Worm (Caenorhabditis elegans) whole organism, L4 larva: ENCODE data around the gene gcy-22.

Experiments
- D1046.2 ChIP-seq: fragments of 200-800 bp; sonication (Bioruptor generic); IDR thresholded peaks from 2 replicates; pipeline ENCODE4 v1.3.6; 2022; ENCODE audit warnings: missing genetic modification characterization, missing compliant biosample characterization
- F44E2.7 ChIP-seq: fragments of 200-800 bp; sonication (Bioruptor generic); IDR thresholded peaks from 2 replicates; pipeline ENCODE4 v2.1.2; 2022; ENCODE audit warnings: missing genetic modification characterization, missing compliant biosample characterization
- F49E8.2 ChIP-seq: sonication (generic microtip); optimal IDR thresholded peaks from 2 replicates; lab custom pipeline; 2016; ENCODE audit warnings: missing compliant biosample characterization, mild to moderate bottlenecking, missing genetic modification characterization, borderline replicate concordance
- T26A8.4 ChIP-seq: fragments of 200-800 bp; sonication (Bioruptor generic); IDR thresholded peaks from 2 replicates; pipeline ENCODE4 v1.3.6; 2022; ENCODE audit warnings: missing genetic modification characterization, missing compliant biosample characterization
- Y105C5A.15 ChIP-seq: fragments of 200-800 bp; sonication (Bioruptor generic); IDR thresholded peaks from 2 replicates; pipeline ENCODE4 v1.3.6; 2022; ENCODE audit warnings: missing genetic modification characterization, missing compliant biosample characterization
- Y5F2A.4 ChIP-seq: fragments of 200-800 bp; sonication (Bioruptor generic); optimal IDR thresholded peaks from 2 replicates; lab custom pipeline; 2018; ENCODE audit warnings: mild to moderate bottlenecking, missing genetic modification characterization, missing compliant biosample characterization
- Y75B8A.6 ChIP-seq: fragments of 200-800 bp; sonication (Bioruptor generic); IDR thresholded peaks from 2 replicates; pipeline ENCODE4 v1.3.6; 2022; ENCODE audit warnings: missing genetic modification reagents, missing genetic modification characterization, missing compliant biosample characterization
- ZK546.5 ChIP-seq, 2 experiments: sonication (generic microtip); optimal IDR thresholded peaks; 2 replicates each; lab custom pipeline; 2017; ENCODE audit warnings: missing biosample characterization in 2 of 2, missing genetic modification characterization in 2 of 2
- ceh-20 ChIP-seq: fragments of 200-800 bp; sonication (Bioruptor generic); IDR thresholded peaks from 2 replicates; pipeline ENCODE4 v1.3.6; 2022; ENCODE audit warnings: missing genetic modification reagents, missing genetic modification characterization, missing compliant biosample characterization
- ceh-82 ChIP-seq: sonication (generic microtip); optimal IDR thresholded peaks from 2 replicates; lab custom pipeline; 2017; ENCODE audit warnings: missing biosample characterization, missing genetic modification characterization
- ces-1 ChIP-seq: fragments of 150-350 bp; sonication (generic microtip); optimal IDR thresholded peaks from 4 replicates; lab custom pipeline; 2014; ENCODE audit warnings: missing biosample characterization, missing genetic modification reagents, missing genetic modification characterization
- ctbp-1 ChIP-seq: fragments of 200-800 bp; sonication (Bioruptor generic); IDR thresholded peaks from 2 replicates; pipeline ENCODE4 v1.3.6; 2022; ENCODE audit warnings: missing genetic modification reagents, missing genetic modification characterization, missing compliant biosample characterization
- daf-16 ChIP-seq, 3 experiments: sonication (generic microtip); optimal IDR thresholded peaks; 2 replicates each; lab custom pipeline; 2016 to 2017; ENCODE audit warnings: missing genetic modification characterization in 3 of 3, missing genetic modification reagents in 3 of 3, mild to moderate bottlenecking in 2 of 3, missing compliant biosample characterization in 2 of 3, missing biosample characterization in 1 of 3, moderate library complexity in 1 of 3
- dmd-6 ChIP-seq: fragments of 200-800 bp; sonication (Bioruptor generic); IDR thresholded peaks from 2 replicates; pipeline ENCODE4 v1.3.6; 2022; ENCODE audit warnings: missing genetic modification reagents, missing genetic modification characterization, missing compliant biosample characterization
- duxl-1 ChIP-seq: sonication (generic microtip); optimal IDR thresholded peaks from 2 replicates; lab custom pipeline; 2016; ENCODE audit warnings: mild to moderate bottlenecking, missing genetic modification characterization, moderate library complexity, missing compliant biosample characterization; ENCODE audit not compliant: poor library complexity
- dve-1 ChIP-seq: sonication (generic microtip); optimal IDR thresholded peaks from 2 replicates; lab custom pipeline; 2017; ENCODE audit warnings: antibody characterized with exemption, mild to moderate bottlenecking, missing genetic modification characterization, missing compliant biosample characterization; ENCODE audit not compliant: insufficient read depth
- fkh-10 ChIP-seq: fragments of 150-350 bp; optimal IDR thresholded peaks from 2 replicates; lab custom pipeline; 2014; ENCODE audit warnings: missing biosample characterization, missing genetic modification reagents, missing genetic modification characterization
- hlh-30 ChIP-seq: sonication (generic microtip); optimal IDR thresholded peaks from 2 replicates; lab custom pipeline; 2017; ENCODE audit warnings: antibody characterized with exemption, mild to moderate bottlenecking, missing genetic modification characterization, missing compliant biosample characterization; ENCODE audit not compliant: insufficient read depth
- hmg-1.1 ChIP-seq: fragments of 200-800 bp; sonication (Bioruptor generic); IDR thresholded peaks from 2 replicates; pipeline ENCODE4 v1.3.6; 2022; ENCODE audit warnings: missing genetic modification reagents, missing genetic modification characterization, missing compliant biosample characterization
- lin-13 ChIP-seq: fragments of 150-350 bp; optimal IDR thresholded peaks from 2 replicates; lab custom pipeline; 2014; ENCODE audit warnings: missing biosample characterization, missing genetic modification reagents, missing genetic modification characterization
- lin-38 ChIP-seq: fragments of 200-800 bp; sonication (Bioruptor generic); IDR thresholded peaks from 2 replicates; pipeline ENCODE4 v1.3.6; 2022; ENCODE audit warnings: missing genetic modification reagents, missing genetic modification characterization, missing compliant biosample characterization
- mep-1 ChIP-seq: fragments of 150-350 bp; sonication (generic microtip); optimal IDR thresholded peaks from 3 replicates; lab custom pipeline; 2014; ENCODE audit warnings: missing biosample characterization, missing genetic modification characterization
- mes-2 ChIP-seq: sonication (generic microtip); optimal IDR thresholded peaks from 2 replicates; lab custom pipeline; 2016; ENCODE audit warnings: missing genotype, mild to moderate bottlenecking, missing genetic modification characterization, missing compliant biosample characterization; ENCODE audit not compliant: poor library complexity, severe bottlenecking
- mxl-2 ChIP-seq: fragments of 200-800 bp; sonication (Bioruptor generic); conservative IDR thresholded peaks from 2 replicates; pipeline ENCODE4 v1.3.6; 2022; ENCODE audit warnings: missing genetic modification reagents, missing genetic modification characterization, missing compliant biosample characterization
- nhr-237 ChIP-seq: sonication (generic microtip); optimal IDR thresholded peaks from 2 replicates; lab custom pipeline; 2017; ENCODE audit warnings: missing biosample characterization, missing genetic modification characterization
- nhr-28 ChIP-seq: fragments of 150-350 bp; optimal IDR thresholded peaks from 2 replicates; lab custom pipeline; 2014; ENCODE audit warnings: missing biosample characterization, missing genetic modification characterization
- nhr-48 ChIP-seq: sonication (generic microtip); optimal IDR thresholded peaks from 2 replicates; lab custom pipeline; 2016; ENCODE audit warnings: mild to moderate bottlenecking, missing genetic modification characterization, missing compliant biosample characterization
- nhr-77 ChIP-seq: fragments of 150-350 bp; optimal IDR thresholded peaks from 2 replicates; lab custom pipeline; 2014; ENCODE audit warnings: missing biosample characterization, missing genetic modification characterization
- php-3 ChIP-seq: fragments of 200-800 bp; sonication (Bioruptor generic); IDR thresholded peaks from 2 replicates; pipeline ENCODE4 v1.3.6; 2022; ENCODE audit warnings: missing genetic modification reagents, missing genetic modification characterization, missing compliant biosample characterization
- pqm-1 ChIP-seq: sonication (generic microtip); optimal IDR thresholded peaks from 2 replicates; lab custom pipeline; 2017; ENCODE audit warnings: missing biosample characterization, missing genetic modification characterization
- rbr-2 ChIP-seq: sonication (generic microtip); optimal IDR thresholded peaks from 2 replicates; lab custom pipeline; 2016; ENCODE audit warnings: missing genotype, missing genetic modification characterization, missing compliant biosample characterization
- saeg-2 ChIP-seq: fragments of 200-800 bp; sonication (Bioruptor generic); IDR thresholded peaks from 2 replicates; pipeline ENCODE4 v1.3.6; 2022; ENCODE audit warnings: missing genetic modification reagents, missing genetic modification characterization, missing compliant biosample characterization
- sdz-12 ChIP-seq: fragments of 200-800 bp; sonication (Bioruptor generic); optimal IDR thresholded peaks from 2 replicates; lab custom pipeline; 2018; ENCODE audit warnings: mild to moderate bottlenecking, missing genetic modification characterization, missing compliant biosample characterization
- spr-3 ChIP-seq: fragments of 200-800 bp; sonication (Bioruptor generic); optimal IDR thresholded peaks from 2 replicates; lab custom pipeline; 2018; ENCODE audit warnings: mild to moderate bottlenecking, missing genetic modification characterization, missing compliant biosample characterization
- unc-62 ChIP-seq, 3 experiments: fragments of 150-350 bp in 1 of 3; sonication (generic microtip); optimal IDR thresholded peaks in 2 of 3; peaks in 1 of 3; 1 replicate in 1 of 3; 2 replicates in 2 of 3; lab custom pipeline; 2014 to 2017; ENCODE audit warnings: missing biosample characterization in 3 of 3, missing genetic modification characterization in 3 of 3, missing genetic modification reagents in 3 of 3, missing genotype in 1 of 3
- ztf-7 ChIP-seq: fragments of 150-350 bp; optimal IDR thresholded peaks from 2 replicates; lab custom pipeline; 2014; ENCODE audit warnings: missing biosample characterization, missing genetic modification characterization

Gene gcy-22

ce11 chrV:20824962-20825609 is at the start of gene gcy-22, which contains the start of gene grl-14:
TSS of gene gcy-22 (minus strand) at chrV:20825062.
TSS of gene grl-14 (plus strand) at chrV:20825559.
- TF ChIP-seq nhr-77 (no peak), nhr-237 (tag; lab: Kevin White, UChicago) (no peak), ZK546.5 (tag; optimal IDR thresholded peaks at IDR 0.05; lab: Kevin White, UChicago) (no peak), T26A8.4 (GFP tag; lab: Robert Waterston, UW) (no peak), lin-13 (GFP tag; lab: Kevin White, UChicago) (no peak), ctbp-1 (no peak), F44E2.7 (GFP tag; lab: Robert Waterston, UW) (no peak), ceh-82 (tag; lab: Kevin White, UChicago) (no peak), pqm-1 (tag; lab: Kevin White, UChicago) (no peak), php-3 (no peak), rbr-2 (tag; lab: Kevin White, UChicago) (no peak), mxl-2 (GFP tag; lab: Robert Waterston, UW) (no peak)

ce11 chrV:20873144-20873543 is 48.3 kb upstream of the gcy-22 start:
- TF ChIP-seq nhr-28 (no peak), Y5F2A.4 (GFP tag; lab: Kevin White, UChicago) (no peak), mes-2 (tag; lab: Kevin White, UChicago) (no peak), ztf-7 (no peak), F49E8.2 (tag; lab: Kevin White, UChicago) (no peak), hlh-30 (no peak), spr-3 (no peak), lin-38 (no peak), ceh-20 (no peak), Y75B8A.6 (GFP tag; lab: Robert Waterston, UW) (no peak), mep-1 (no peak), fkh-10 (GFP tag; lab: Kevin White, UChicago) (peak; percentile 55), D1046.2 (no peak), ces-1 (GFP tag; lab: Kevin White, UChicago) (peak; percentile 85), sdz-12 (GFP tag; lab: Kevin White, UChicago) (no peak), duxl-1 (tag; lab: Kevin White, UChicago) (no peak)
- TF ChIP-seq, all 104 proteins: peak for 2

DNA sequence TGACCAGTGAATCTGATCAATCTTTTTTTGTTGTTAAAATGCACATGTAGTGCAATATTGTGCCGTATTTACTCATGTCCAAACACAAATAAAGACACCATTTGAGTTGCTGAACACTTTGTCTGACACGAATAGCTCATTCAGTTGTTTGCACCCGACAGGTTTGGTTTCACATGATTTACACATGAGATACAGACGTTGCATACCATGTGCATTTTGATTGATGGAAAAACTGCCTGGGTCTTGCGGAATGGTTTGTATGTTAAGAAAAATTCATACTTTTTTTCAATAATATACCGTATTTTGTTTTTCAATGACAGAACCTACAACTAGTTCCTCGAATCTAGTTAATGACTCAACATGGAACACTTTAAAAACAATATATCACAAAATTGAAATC is 46.3 kb upstream of the gcy-22 start:
- TF ChIP-seq dmd-6 (GFP tag; lab: Robert Waterston, UW) (peak; percentile 67), hlh-30 (peak; percentile 54), hmg-1.1 (GFP tag; lab: Robert Waterston, UW) (no peak), Y105C5A.15 (GFP tag; lab: Robert Waterston, UW) (no peak), dve-1 (tag; lab: Kevin White, UChicago) (peak; percentile 10), unc-62 (GFP tag; optimal IDR thresholded peaks at IDR 0.05 in 1 of 2; lab: Kevin White, UChicago) (peak in 1 of 2 experiments; percentile 81), unc-62 (tag; optimal IDR thresholded peaks at IDR 0.05; lab: Kevin White, UChicago) (no peak), saeg-2 (GFP tag; lab: Robert Waterston, UW) (no peak), nhr-48 (tag; lab: Kevin White, UChicago) (peak; percentile 35), daf-16 (GFP tag; optimal IDR thresholded peaks at IDR 0.05; lab: Kevin White, UChicago) (no peak), daf-16 (tag; optimal IDR thresholded peaks at IDR 0.05; lab: Kevin White, UChicago) (peak; percentile 39), mxl-2 (GFP tag; lab: Robert Waterston, UW) (peak; percentile 97)
